Fruit fly (Drosophila melanogaster) whole organism, wandering third instar larva: ENCODE data around the gene CG31418.

Experiments
- br ChIP-seq: fragments of 200-800 bp; sonication (Bioruptor generic); optimal IDR thresholded peaks from 2 replicates; lab custom pipeline; 2016; ENCODE audit warnings: missing biosample characterization, missing genetic modification characterization
- pan ChIP-seq: fragments of >200 bp; optimal IDR thresholded peaks from 2 replicates; lab custom pipeline; 2017
- sage ChIP-seq: fragments of 200-800 bp; sonication (Bioruptor generic); optimal IDR thresholded peaks from 2 replicates; lab custom pipeline; 2016; ENCODE audit warnings: missing biosample characterization, mild to moderate bottlenecking, missing genetic modification characterization

- no peak for TF ChIP-seq pan (lab: Kevin White, UChicago)
- TF ChIP-seq sage (GFP tag; lab: Kevin White, UChicago) = no peak
- no peak for TF ChIP-seq br (GFP tag; lab: Kevin White, UChicago)
Observed at dm6 chr3R:17289059-17289458, 5.5 kb downstream of the CG31418 start.
